Fruit fly (Drosophila melanogaster) whole organism: ENCODE results near the gene CG13026.

Source experiments
- CG8478 ChIP-seq: fragments of >200 bp; optimal IDR thresholded peaks from 2 replicates; lab custom pipeline; 2018; ENCODE audit warnings: inconsistent platforms
- Dll ChIP-seq: fragments of >200 bp; optimal IDR thresholded peaks from 2 replicates; lab custom pipeline; 2017
- EcR ChIP-seq, 2 experiments: fragments of >200 bp; optimal IDR thresholded peaks; 2 replicates each; lab custom pipeline; 2017; ENCODE audit warnings: missing biosample characterization in 2 of 2, missing genetic modification characterization in 2 of 2, missing genetic modification reagents in 2 of 2
- psq ChIP-seq: fragments of >200 bp; optimal IDR thresholded peaks from 2 replicates; lab custom pipeline; 2017
- usp ChIP-seq: fragments of >200 bp; optimal IDR thresholded peaks from 2 replicates; lab custom pipeline; 2017; ENCODE audit warnings: missing biosample characterization, missing genetic modification characterization, mixed read lengths

DNA sequence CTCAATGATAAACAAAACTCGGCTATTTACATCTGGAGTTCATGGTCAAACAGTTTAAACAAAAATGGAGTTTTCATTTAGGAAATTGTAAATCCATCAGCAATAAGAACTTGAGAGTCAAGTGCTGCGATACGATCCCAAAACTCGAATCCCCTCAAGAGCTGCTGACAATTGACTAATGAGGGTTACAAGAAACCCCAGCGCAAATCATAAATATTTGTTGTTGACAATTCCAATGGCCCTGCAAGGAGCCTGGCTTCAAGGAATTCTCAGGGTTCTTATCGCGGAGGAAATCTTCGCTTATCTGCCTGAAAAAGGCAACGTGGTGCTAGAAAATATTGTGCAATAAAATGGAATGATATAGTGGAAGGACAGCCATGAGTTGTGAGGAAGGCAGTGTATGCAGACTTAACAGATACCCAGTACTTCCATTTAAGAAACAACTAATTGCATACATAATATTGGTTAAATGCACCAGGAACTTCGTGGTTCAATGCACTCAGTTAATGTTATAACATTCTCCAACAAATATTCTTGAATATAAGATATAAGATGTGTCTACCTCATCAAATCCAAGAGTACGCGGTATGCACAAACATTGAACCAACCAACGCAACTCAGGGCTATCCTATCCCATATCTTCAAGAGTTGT lies 42.2 kb upstream of the CG13026 start:
- no peak for TF ChIP-seq usp (GFP tag; lab: Kevin White, UChicago)
- TF ChIP-seq Dll (lab: Kevin White, UChicago) = no peak
- TF ChIP-seq CG8478 (lab: Kevin White, UChicago) = no peak
- no peak for TF ChIP-seq psq (lab: Kevin White, UChicago)
- no peak for TF ChIP-seq EcR (GFP tag; optimal IDR thresholded peaks at IDR 0.05; lab: Kevin White, UChicago)
